Worm (Caenorhabditis elegans) whole organism, young adult: ENCODE measurements around the gene cyp-13A7.
A peak's percentile ranks its signal among the peaks of the same experiment; 100 is the strongest.

ENCODE experiments used
- B0336.3 ChIP-seq: fragments of 200-800 bp; sonication (Bioruptor generic); IDR thresholded peaks from 2 replicates; pipeline ENCODE4 v1.3.6; 2022; ENCODE audit warnings: missing genetic modification characterization, missing compliant biosample characterization
- F23B12.7 ChIP-seq: sonication (generic microtip); optimal IDR thresholded peaks from 2 replicates; lab custom pipeline; 2017; ENCODE audit warnings: missing genetic modification characterization, mild to moderate bottlenecking, missing compliant biosample characterization, antibody characterized with exemption, moderate library complexity; ENCODE audit not compliant: insufficient read depth
- F33H1.4 ChIP-seq: fragments of 200-800 bp; sonication (Bioruptor generic); IDR thresholded peaks from 2 replicates; pipeline ENCODE4 v1.3.6; 2022; ENCODE audit warnings: missing genetic modification reagents, missing genetic modification characterization, missing compliant biosample characterization
- F57C9.4 ChIP-seq: sonication (generic microtip); optimal IDR thresholded peaks from 2 replicates; lab custom pipeline; 2017; ENCODE audit warnings: mild to moderate bottlenecking, missing genetic modification characterization, missing compliant biosample characterization
- Y53G8AR.9 ChIP-seq: fragments of 200-800 bp; sonication (Bioruptor generic); conservative IDR thresholded peaks from 2 replicates; pipeline ENCODE4 v1.3.6; 2022; ENCODE audit warnings: missing genetic modification reagents, missing genetic modification characterization, missing compliant biosample characterization
- ZK185.1 ChIP-seq: sonication (generic microtip); optimal IDR thresholded peaks from 2 replicates; lab custom pipeline; 2016; ENCODE audit warnings: mild to moderate bottlenecking, missing genetic modification characterization, missing compliant biosample characterization; ENCODE audit not compliant: poor library complexity, severe bottlenecking
- akir-1 ChIP-seq: fragments of 200-800 bp; sonication (Bioruptor generic); optimal IDR thresholded peaks from 2 replicates; lab custom pipeline; 2018; ENCODE audit warnings: mild to moderate bottlenecking, missing genetic modification characterization, moderate library complexity, missing compliant biosample characterization
- atf-7 ChIP-seq: sonication (generic microtip); optimal IDR thresholded peaks from 2 replicates; lab custom pipeline; 2017; ENCODE audit warnings: mild to moderate bottlenecking, missing genetic modification characterization, missing compliant biosample characterization
- cebp-1 ChIP-seq, 2 experiments: fragments of 200-800 bp in 1 of 2; sonication (Bioruptor generic) in 1 of 2; sonication (generic microtip) in 1 of 2; IDR thresholded peaks in 1 of 2; optimal IDR thresholded peaks in 1 of 2; 2 replicates each; pipeline versions ENCODE4 v1.3.6 to Lab custom; 2017 to 2022; ENCODE audit warnings: missing compliant biosample characterization in 2 of 2, missing genetic modification characterization in 2 of 2, mild to moderate bottlenecking in 1 of 2, missing genetic modification reagents in 1 of 2, moderate library complexity in 1 of 2
- cebp-2 ChIP-seq: fragments of 200-800 bp; sonication (Bioruptor generic); IDR thresholded peaks from 2 replicates; pipeline ENCODE4 v1.3.6; 2022; ENCODE audit warnings: missing genetic modification characterization, missing compliant biosample characterization
- dpl-1 ChIP-seq: fragments of 150-350 bp; optimal IDR thresholded peaks from 2 replicates; lab custom pipeline; 2014; ENCODE audit warnings: missing biosample characterization, missing genetic modification reagents, missing genetic modification characterization
- egl-18 ChIP-seq: fragments of 200-800 bp; sonication (Bioruptor generic); IDR thresholded peaks from 2 replicates; pipeline ENCODE4 v1.3.6; 2022; ENCODE audit warnings: missing genetic modification reagents, missing genetic modification characterization, missing compliant biosample characterization
- ets-4 ChIP-seq: fragments of 200-800 bp; sonication (Bioruptor generic); optimal IDR thresholded peaks from 2 replicates; lab custom pipeline; 2018; ENCODE audit warnings: mild to moderate bottlenecking, missing genetic modification characterization, missing compliant biosample characterization
- him-1 ChIP-seq: sonication (generic microtip); optimal IDR thresholded peaks from 2 replicates; lab custom pipeline; 2016; ENCODE audit warnings: missing genotype, missing genetic modification reagents, missing genetic modification characterization, missing compliant biosample characterization
- hmg-1.2 ChIP-seq: fragments of 200-800 bp; sonication (Bioruptor generic); IDR thresholded peaks from 2 replicates; pipeline ENCODE4 v1.3.6; 2022; ENCODE audit warnings: missing genetic modification reagents, missing genetic modification characterization, missing compliant biosample characterization
- lag-1 ChIP-seq: fragments of 200-800 bp; sonication (Bioruptor generic); IDR thresholded peaks from 2 replicates; pipeline ENCODE4 v1.3.6; 2022; ENCODE audit warnings: missing genetic modification reagents, missing genetic modification characterization, missing compliant biosample characterization
- lin-40 ChIP-seq: sonication (generic microtip); optimal IDR thresholded peaks from 2 replicates; lab custom pipeline; 2016; ENCODE audit warnings: missing genetic modification characterization, mild to moderate bottlenecking, missing compliant biosample characterization, missing genotype, missing genetic modification reagents
- lin-54 ChIP-seq: fragments of 200-800 bp; sonication (Bioruptor generic); optimal IDR thresholded peaks from 2 replicates; lab custom pipeline; 2018; ENCODE audit warnings: mild to moderate bottlenecking, missing genetic modification characterization, missing compliant biosample characterization
- lsl-1 ChIP-seq: fragments of 200-800 bp; sonication (Bioruptor generic); optimal IDR thresholded peaks from 2 replicates; lab custom pipeline; 2018; ENCODE audit warnings: mild to moderate bottlenecking, missing genetic modification characterization, moderate library complexity, missing compliant biosample characterization
- madf-10 ChIP-seq: sonication (generic microtip); optimal IDR thresholded peaks from 2 replicates; lab custom pipeline; 2016; ENCODE audit warnings: mild to moderate bottlenecking, missing genetic modification characterization, missing compliant biosample characterization
- nfya-1 ChIP-seq: sonication (generic microtip); optimal IDR thresholded peaks from 2 replicates; lab custom pipeline; 2017; ENCODE audit warnings: antibody characterized with exemption, missing compliant biosample characterization, missing genetic modification characterization, borderline replicate concordance; ENCODE audit not compliant: insufficient read depth
- nhr-80 ChIP-seq: sonication (generic microtip); optimal IDR thresholded peaks from 2 replicates; lab custom pipeline; 2016; ENCODE audit warnings: missing genetic modification characterization, missing compliant biosample characterization
- pha-4 ChIP-seq: fragments of 150-350 bp; sonication (generic microtip); optimal IDR thresholded peaks from 2 replicates; lab custom pipeline; 2014; ENCODE audit warnings: missing biosample characterization, missing genetic modification reagents, missing genetic modification characterization
- rpc-1 ChIP-seq, 2 experiments: fragments of 150-350 bp in 1 of 2; sonication (generic microtip) in 1 of 2; optimal IDR thresholded peaks; 2 replicates each; lab custom pipeline; 2014 to 2018; ENCODE audit warnings: missing biosample characterization in 1 of 2, missing genetic modification characterization in 1 of 2, missing genetic modification reagents in 1 of 2, missing genotype in 1 of 2
- sdz-38 ChIP-seq: sonication (generic microtip); optimal IDR thresholded peaks from 2 replicates; lab custom pipeline; 2016; ENCODE audit warnings: missing genotype, missing genetic modification characterization, missing compliant biosample characterization
- snpc-1.1 ChIP-seq: sonication (generic microtip); optimal IDR thresholded peaks from 2 replicates; lab custom pipeline; 2017; ENCODE audit warnings: missing genetic modification characterization, mild to moderate bottlenecking, missing compliant biosample characterization, antibody characterized with exemption, moderate library complexity, missing genotype, missing genetic modification reagents; ENCODE audit not compliant: insufficient read depth
- snpc-1.3 ChIP-seq: sonication (generic microtip); optimal IDR thresholded peaks from 2 replicates; lab custom pipeline; 2017; ENCODE audit warnings: missing genetic modification characterization, mild to moderate bottlenecking, missing compliant biosample characterization, antibody characterized with exemption, moderate library complexity, missing genotype, missing genetic modification reagents; ENCODE audit not compliant: insufficient read depth
- snpc-3.4 ChIP-seq: sonication (generic microtip); optimal IDR thresholded peaks from 2 replicates; lab custom pipeline; 2017; ENCODE audit warnings: missing genetic modification characterization, mild to moderate bottlenecking, missing compliant biosample characterization, antibody characterized with exemption, moderate library complexity, missing genotype, missing genetic modification reagents
- snpc-4 ChIP-seq, 5 experiments: fragments of 150-350 bp in 1 of 5; sonication (generic microtip) in 4 of 5; optimal IDR thresholded peaks; 2 replicates each; lab custom pipeline; 2014 to 2018; ENCODE audit warnings: missing genetic modification characterization in 5 of 5, missing biosample characterization in 3 of 5, antibody characterized with exemption in 2 of 5, mild to moderate bottlenecking in 2 of 5, missing compliant biosample characterization in 2 of 5, missing genotype in 2 of 5, moderate library complexity in 2 of 5, missing genetic modification reagents in 1 of 5
- sptf-2 ChIP-seq: fragments of 200-800 bp; sonication (Bioruptor generic); optimal IDR thresholded peaks from 2 replicates; lab custom pipeline; 2018; ENCODE audit warnings: mild to moderate bottlenecking, missing genetic modification characterization, missing compliant biosample characterization
- tbp1 ChIP-seq: fragments of 200-800 bp; sonication (Bioruptor generic); optimal IDR thresholded peaks from 2 replicates; lab custom pipeline; 2018; ENCODE audit warnings: mild to moderate bottlenecking, missing genetic modification characterization, missing compliant biosample characterization
- unc-130 ChIP-seq: sonication (generic microtip); optimal IDR thresholded peaks from 2 replicates; lab custom pipeline; 2016; ENCODE audit warnings: missing genetic modification reagents, missing genetic modification characterization, missing compliant biosample characterization
- ztf-22 ChIP-seq: fragments of 200-800 bp; sonication (Bioruptor generic); optimal IDR thresholded peaks from 2 replicates; lab custom pipeline; 2018; ENCODE audit warnings: mild to moderate bottlenecking, missing genetic modification characterization, moderate library complexity, missing compliant biosample characterization
- ztf-26 ChIP-seq: sonication (generic microtip); optimal IDR thresholded peaks from 2 replicates; lab custom pipeline; 2017; ENCODE audit warnings: missing genetic modification characterization, missing compliant biosample characterization
- ztf-3 ChIP-seq: fragments of 200-800 bp; sonication (Bioruptor generic); optimal IDR thresholded peaks from 2 replicates; lab custom pipeline; 2018; ENCODE audit warnings: mild to moderate bottlenecking, missing genetic modification characterization, missing compliant biosample characterization

Gene cyp-13A7

ce11 chrII:9786215-9786614 lies 17.2 kb upstream of the cyp-13A7 start (continued):
- TF ChIP-seq cebp-1 (GFP tag; IDR thresholded peaks at IDR 0.05; lab: Robert Waterston, UW): no peak
- TF ChIP-seq cebp-1 (tag; optimal IDR thresholded peaks at IDR 0.05; lab: Kevin White, UChicago): no peak
- TF ChIP-seq snpc-4 (GFP tag; optimal IDR thresholded peaks at IDR 0.05; lab: Kevin White, UChicago): no peak
- TF ChIP-seq snpc-4 (tag; optimal IDR thresholded peaks at IDR 0.05; lab: Kevin White, UChicago): no peak
- no peak for TF ChIP-seq lin-54 (GFP tag; lab: Kevin White, UChicago)
- no peak for TF ChIP-seq madf-10

ce11 chrII:9787395-9788152 lies 15.8 kb upstream of the cyp-13A7 start, which contains the start of gene cyp-13A2:
TSS of gene cyp-13A2 (minus strand) at chrII:9787629.
- TF ChIP-seq ZK185.1 (tag; lab: Kevin White, UChicago) (no peak), lag-1 (no peak), Y53G8AR.9 (no peak), akir-1 (GFP tag; lab: Kevin White, UChicago) (no peak), tbp1 (GFP tag; lab: Kevin White, UChicago) (peak; percentile 57), snpc-1.1 (tag; lab: Kevin White, UChicago) (peak; percentile 93), rpc-1 (optimal IDR thresholded peaks at IDR 0.05; lab: Kevin White, UChicago) (no peak), rpc-1 (tag; optimal IDR thresholded peaks at IDR 0.05; lab: Kevin White, UChicago) (peak; percentile 3), pha-4 (peak; percentile 6), F33H1.4 (peak; percentile 24; the same call in 1 of the 2 replicates), dpl-1 (no peak), snpc-4 (GFP tag; optimal IDR thresholded peaks at IDR 0.05; lab: Kevin White, UChicago) (peak; percentile 93), snpc-4 (tag; optimal IDR thresholded peaks at IDR 0.05; lab: Kevin White, UChicago) (peak; percentile 94 to 98 (median 96)), hmg-1.2 (peak; percentile 84), snpc-3.4 (peak; percentile 86), F57C9.4 (tag; lab: Kevin White, UChicago) (no peak), him-1 (tag; lab: Kevin White, UChicago) (peak; percentile 56), lsl-1 (GFP tag; lab: Kevin White, UChicago) (no peak), cebp-2 (GFP tag; lab: Robert Waterston, UW) (no peak), lin-40 (no peak), nhr-80 (tag; lab: Kevin White, UChicago) (peak; percentile 89), nfya-1 (tag; lab: Kevin White, UChicago) (no peak), unc-130 (GFP tag; lab: Kevin White, UChicago) (no peak), ztf-3 (GFP tag; lab: Kevin White, UChicago) (no peak), ztf-26 (tag; lab: Kevin White, UChicago) (no peak), B0336.3 (GFP tag; lab: Robert Waterston, UW) (0 out of 2 replicates have a peak, but pooled peaks have one; percentile 27)

- TF ChIP-seq snpc-4 (GFP tag; optimal IDR thresholded peaks at IDR 0.05; lab: Kevin White, UChicago) (no peak), snpc-4 (tag; optimal IDR thresholded peaks at IDR 0.05; lab: Kevin White, UChicago) (no peak), cebp-1 (GFP tag; IDR thresholded peaks at IDR 0.05; lab: Robert Waterston, UW) (peak; percentile 7; the same call in 1 of the 2 replicates), cebp-1 (tag; optimal IDR thresholded peaks at IDR 0.05; lab: Kevin White, UChicago) (no peak), F23B12.7 (tag; lab: Kevin White, UChicago) (no peak), atf-7 (tag; lab: Kevin White, UChicago) (peak; percentile 66), ztf-22 (GFP tag; lab: Kevin White, UChicago) (peak; percentile 38), sdz-38 (no peak), sptf-2 (GFP tag; lab: Kevin White, UChicago) (no peak), egl-18 (GFP tag; lab: Robert Waterston, UW) (no peak), nhr-80 (tag; lab: Kevin White, UChicago) (peak; percentile 90), snpc-1.3 (tag; lab: Kevin White, UChicago) (no peak), ets-4 (GFP tag; lab: Kevin White, UChicago) (peak; percentile 53)
These were observed 12.2 kb upstream of the cyp-13A7 start for ce11 chrII:9791185-9791584.
